Fruit fly (Drosophila melanogaster) whole organism, prepupa: Measurements from ENCODE around the gene CG6000.

Experiments
- CG6808 ChIP-seq: fragments of 200-800 bp; sonication (Bioruptor generic); optimal IDR thresholded peaks from 3 replicates; lab custom pipeline; 2017; ENCODE audit warnings: missing biosample characterization, missing genetic modification characterization, mild to moderate bottlenecking, moderate library complexity, missing genetic modification reagents
- CG6854 ChIP-seq: fragments of 200-800 bp; sonication (Bioruptor generic); optimal IDR thresholded peaks from 2 replicates; lab custom pipeline; 2017; ENCODE audit warnings: missing biosample characterization, mild to moderate bottlenecking, missing genetic modification characterization
- CG8119 ChIP-seq: fragments of 200-800 bp; sonication (Bioruptor generic); IDR thresholded peaks from 3 replicates; pipeline ENCODE4 v1.3.6; 2022; ENCODE audit warnings: missing biosample characterization, missing genetic modification characterization
- Ets21C ChIP-seq: fragments of 200-800 bp; sonication (Bioruptor generic); optimal IDR thresholded peaks from 3 replicates; lab custom pipeline; 2016; ENCODE audit warnings: missing biosample characterization, missing genetic modification characterization
- Smox ChIP-seq: fragments of 200-800 bp; sonication (Bioruptor generic); optimal IDR thresholded peaks from 3 replicates; lab custom pipeline; 2016; ENCODE audit warnings: missing biosample characterization, missing genetic modification characterization
- fd85E ChIP-seq: fragments of 200-800 bp; sonication (Bioruptor generic); optimal IDR thresholded peaks from 3 replicates; lab custom pipeline; 2016; ENCODE audit warnings: missing biosample characterization, missing genetic modification characterization
- fkh ChIP-seq: fragments of 200-800 bp; sonication (Bioruptor generic); optimal IDR thresholded peaks from 3 replicates; lab custom pipeline; 2017; ENCODE audit warnings: missing biosample characterization, mild to moderate bottlenecking, missing genetic modification characterization, moderate library complexity
- pdm3 ChIP-seq: fragments of 200-800 bp; sonication (Bioruptor generic); optimal IDR thresholded peaks from 3 replicates; lab custom pipeline; 2016; ENCODE audit warnings: missing biosample characterization, missing genetic modification characterization

The CG6000 gene

DNA sequence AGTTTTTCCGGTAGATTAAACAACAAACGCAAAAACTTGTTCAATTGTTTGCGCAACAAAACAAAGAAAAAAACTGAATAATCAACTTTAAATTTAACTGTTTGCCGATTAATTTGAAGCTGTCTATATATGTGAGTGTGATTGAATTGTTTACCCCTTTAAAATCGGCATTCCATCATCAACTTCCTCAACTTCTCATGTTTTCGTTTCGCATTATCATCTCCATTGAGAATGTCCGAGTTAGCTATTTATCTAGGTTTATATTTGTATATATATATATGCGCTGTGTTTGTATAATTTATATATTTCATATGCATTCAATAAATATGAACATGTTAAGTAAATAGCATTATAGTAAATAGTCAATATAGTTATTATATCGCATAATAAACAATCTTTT is 48.2 kb downstream of the CG6000 start:
- TF ChIP-seq CG6808: no peak
- peak; percentile 61 for TF ChIP-seq fkh (GFP tag; lab: Kevin White, UChicago)

- TF ChIP-seq CG8119 (GFP tag; lab: Robert Waterston, UW) (no peak), Ets21C (GFP tag; lab: Kevin White, UChicago) (no peak), CG6854 (GFP tag; lab: Kevin White, UChicago) (no peak), pdm3 (no peak), fd85E (GFP tag; lab: Kevin White, UChicago) (no peak), Smox (GFP tag; lab: Kevin White, UChicago) (no peak)
Observed at dm6 chr3R:24103708-24104107, 49.5 kb downstream of the CG6000 start.
